Fruit fly (Drosophila melanogaster): ENCODE data around the gene CG11638.
A peak's percentile ranks its signal among the peaks of the same experiment; 100 is the strongest.

Gene CG11638

dm6 chrX:1006182-1006581, 20.3 kb downstream of the CG11638 start:
- TF ChIP-seq bsh (GFP tag; optimal IDR thresholded peaks at IDR 0.05): no peak
- TF ChIP-seq CG10979 (tag; optimal IDR thresholded peaks at IDR 0.05): no peak
- TF ChIP-seq nerfin-1 (tag; optimal IDR thresholded peaks at IDR 0.05): peak; percentile 61
- TF ChIP-seq Six4 (GFP tag; optimal IDR thresholded peaks at IDR 0.05): no peak
- TF ChIP-seq Side (GFP tag; optimal IDR thresholded peaks at IDR 0.05): no peak
- TF ChIP-seq CG31388 (GFP tag; optimal IDR thresholded peaks at IDR 0.05): no peak
- no peak for TF ChIP-seq CG12299 (tag; optimal IDR thresholded peaks at IDR 0.05)
- TF ChIP-seq Dip2 (GFP tag; IDR thresholded peaks at IDR 0.05): no peak
- TF ChIP-seq CG11560 (tag; IDR thresholded peaks at IDR 0.05): no peak
- no peak for TF ChIP-seq D19A (tag; optimal IDR thresholded peaks at IDR 0.05)
- no peak for TF ChIP-seq slbo (GFP tag; IDR thresholded peaks at IDR 0.05)
- no peak for TF ChIP-seq CG2129 (GFP tag; IDR thresholded peaks at IDR 0.05; ENCODE audit: partially characterized antibody)
- TF ChIP-seq ap (GFP tag; IDR thresholded peaks at IDR 0.05): no peak
- TF ChIP-seq CG9609 (GFP tag; optimal IDR thresholded peaks at IDR 0.05): no peak
- TF ChIP-seq HmgD (GFP tag; optimal IDR thresholded peaks at IDR 0.05): no peak
- TF ChIP-seq CG10431 (GFP tag; optimal IDR thresholded peaks at IDR 0.05): peak; percentile 54
- TF ChIP-seq her (GFP tag; optimal IDR thresholded peaks at IDR 0.05): no peak
- no peak for TF ChIP-seq chn (GFP tag; optimal IDR thresholded peaks at IDR 0.05)
- TF ChIP-seq jing (GFP tag; optimal IDR thresholded peaks at IDR 0.05): no peak
- peak; percentile 32 for TF ChIP-seq scrt (GFP tag; optimal IDR thresholded peaks at IDR 0.05)
- no peak for TF ChIP-seq run (tag; optimal IDR thresholded peaks at IDR 0.05)

- TF ChIP-seq CG11504 (tag; optimal IDR thresholded peaks at IDR 0.05): peak; percentile 37
- TF ChIP-seq CG7839 (tag; optimal IDR thresholded peaks at IDR 0.05): peak; percentile 14
- TF ChIP-seq CG12744 (GFP tag; optimal IDR thresholded peaks at IDR 0.05): no peak
- TF ChIP-seq CG17612 (GFP tag; IDR thresholded peaks at IDR 0.05): no peak
- TF ChIP-seq nmo (GFP tag; optimal IDR thresholded peaks at IDR 0.05): peak; percentile 11
- TF ChIP-seq Oaz (GFP tag; IDR thresholded peaks at IDR 0.05): no peak
- no peak for TF ChIP-seq CG6813 (GFP tag; optimal IDR thresholded peaks at IDR 0.05)
- peak; percentile 13 for TF ChIP-seq gem (tag; optimal IDR thresholded peaks at IDR 0.05)
- TF ChIP-seq esg (GFP tag; conservative IDR thresholded peaks at IDR 0.05): 0 out of 2 replicates have a peak, but pooled peaks have one; percentile 8
- peak; percentile 71 for TF ChIP-seq sens (GFP tag)
- TF ChIP-seq Hr51 (GFP tag; optimal IDR thresholded peaks at IDR 0.05): peak in 1 of 2 experiments; percentile 0
- 0 out of 2 replicates have a peak, but pooled peaks have one; percentile 24 for TF ChIP-seq CG11696 (GFP tag; IDR thresholded peaks at IDR 0.05)
- TF ChIP-seq CG4424 (GFP tag; optimal IDR thresholded peaks at IDR 0.05): no peak
- TF ChIP-seq MESR4 (GFP tag; optimal IDR thresholded peaks at IDR 0.05): no peak
- TF ChIP-seq eyg (GFP tag; optimal IDR thresholded peaks at IDR 0.05): no peak
- peak; percentile 24 for TF ChIP-seq CG2678 (tag; optimal IDR thresholded peaks at IDR 0.05)
- no peak for TF ChIP-seq CG8388 (GFP tag; optimal IDR thresholded peaks at IDR 0.05)
- TF ChIP-seq CG4360 (GFP tag; IDR thresholded peaks at IDR 0.05): no peak
- TF ChIP-seq Fer1 (GFP tag; optimal IDR thresholded peaks at IDR 0.05): no peak
- TF ChIP-seq Jarid2 (GFP tag; optimal IDR thresholded peaks at IDR 0.05): no peak
- no peak for TF ChIP-seq CG3407 (GFP tag; optimal IDR thresholded peaks at IDR 0.05)
- no peak for TF ChIP-seq pan (optimal IDR thresholded peaks at IDR 0.05)
- TF ChIP-seq pan (GFP tag; optimal IDR thresholded peaks at IDR 0.05 in 1 of 2, IDR thresholded peaks at IDR 0.05 in 1 of 2): no peak
- no peak for TF ChIP-seq CG43689 (GFP tag; IDR thresholded peaks at IDR 0.05)
- TF ChIP-seq CG4820 (GFP tag; optimal IDR thresholded peaks at IDR 0.05): no peak
- peak; percentile 32 for TF ChIP-seq CG18599 (GFP tag; optimal IDR thresholded peaks at IDR 0.05)
- TF ChIP-seq kni (GFP tag; optimal IDR thresholded peaks at IDR 0.05): no peak
- no peak for TF ChIP-seq nerfin-2 (GFP tag; IDR thresholded peaks at IDR 0.05; ENCODE audit: partially characterized antibody)
- TF ChIP-seq Abd-B (GFP tag; optimal IDR thresholded peaks at IDR 0.05): peak; percentile 3
- TF ChIP-seq phol (tag; optimal IDR thresholded peaks at IDR 0.05): peak; percentile 12
These were observed 27.6 kb downstream of the CG11638 start for dm6 chrX:998884-999283.
